Fruit fly (Drosophila melanogaster): ENCODE results near the gene CG32152.

Gene CG32152

dm6 chr3L:16159161-16160072 is 15.6 kb upstream of the CG32152 start:
- TF ChIP-seq woc (GFP tag; optimal IDR thresholded peaks at IDR 0.05): no peak
- TF ChIP-seq foxo (GFP tag; optimal IDR thresholded peaks at IDR 0.05): no peak
- no peak for TF ChIP-seq lola (GFP tag; optimal IDR thresholded peaks at IDR 0.05)
- no peak for TF ChIP-seq ey (GFP tag; optimal IDR thresholded peaks at IDR 0.05)
- TF ChIP-seq rgr (GFP tag; optimal IDR thresholded peaks at IDR 0.05): peak; percentile 72
- TF ChIP-seq dmrt93B (GFP tag; optimal IDR thresholded peaks at IDR 0.05): no peak
- TF ChIP-seq usp (GFP tag; optimal IDR thresholded peaks at IDR 0.05): no peak
- no peak for TF ChIP-seq pan (optimal IDR thresholded peaks at IDR 0.05)
- TF ChIP-seq Hnf4 (GFP tag; optimal IDR thresholded peaks at IDR 0.05): peak; percentile 57
- TF ChIP-seq Rel (GFP tag; optimal IDR thresholded peaks at IDR 0.05): no peak
- peak; percentile 64 for TF ChIP-seq Rel (tag; optimal IDR thresholded peaks at IDR 0.05)

dm6 chr3L:16158322-16158721 is 14.5 kb upstream of the CG32152 start:
- no peak for TF ChIP-seq usp (GFP tag; optimal IDR thresholded peaks at IDR 0.05)
- TF ChIP-seq Rel (GFP tag; optimal IDR thresholded peaks at IDR 0.05): no peak
- TF ChIP-seq Rel (tag; optimal IDR thresholded peaks at IDR 0.05): no peak
- no peak for TF ChIP-seq ey (GFP tag; optimal IDR thresholded peaks at IDR 0.05)
- no peak for TF ChIP-seq Dfd (GFP tag; optimal IDR thresholded peaks at IDR 0.05)
- TF ChIP-seq dmrt93B (GFP tag; optimal IDR thresholded peaks at IDR 0.05): no peak
- TF ChIP-seq Hr83 (GFP tag; optimal IDR thresholded peaks at IDR 0.05; ENCODE audit: poor library complexity, severe bottlenecking): no peak
- TF ChIP-seq dl (GFP tag; optimal IDR thresholded peaks at IDR 0.05; ENCODE audit: insufficient read depth in 1 of 2, partially characterized antibody in 2 of 2): no peak
- no peak for TF ChIP-seq tai (GFP tag; optimal IDR thresholded peaks at IDR 0.05)
- TF ChIP-seq rgr (GFP tag; optimal IDR thresholded peaks at IDR 0.05): no peak
- no peak for TF ChIP-seq Hr78 (GFP tag; optimal IDR thresholded peaks at IDR 0.05)
- no peak for TF ChIP-seq CG32264 (GFP tag; optimal IDR thresholded peaks at IDR 0.05)
- TF ChIP-seq dsf (GFP tag; optimal IDR thresholded peaks at IDR 0.05; ENCODE audit: borderline replicate concordance): no peak
- no peak for TF ChIP-seq foxo (GFP tag; optimal IDR thresholded peaks at IDR 0.05)
- TF ChIP-seq Dif (GFP tag; optimal IDR thresholded peaks at IDR 0.05; ENCODE audit: partially characterized antibody): no peak
- TF ChIP-seq h (GFP tag; optimal IDR thresholded peaks at IDR 0.05): no peak
- TF ChIP-seq Vsx2 (GFP tag; optimal IDR thresholded peaks at IDR 0.05; ENCODE audit: partially characterized antibody): no peak
- TF ChIP-seq GATAd (GFP tag; optimal IDR thresholded peaks at IDR 0.05): no peak
- no peak for TF ChIP-seq sage (GFP tag; optimal IDR thresholded peaks at IDR 0.05)
- TF ChIP-seq Jra (GFP tag; optimal IDR thresholded peaks at IDR 0.05): no peak
- TF ChIP-seq N (GFP tag; optimal IDR thresholded peaks at IDR 0.05): no peak

- no peak for TF ChIP-seq br (GFP tag; optimal IDR thresholded peaks at IDR 0.05)
- peak; percentile 20 for TF ChIP-seq ey (GFP tag; optimal IDR thresholded peaks at IDR 0.05)
- TF ChIP-seq sv (GFP tag; optimal IDR thresholded peaks at IDR 0.05): peak; percentile 20
- peak in 1 of 2 experiments; percentile 49 for TF ChIP-seq foxo (GFP tag; optimal IDR thresholded peaks at IDR 0.05)
- no peak for TF ChIP-seq CG32264 (GFP tag; optimal IDR thresholded peaks at IDR 0.05)
- TF ChIP-seq Hnf4 (GFP tag; optimal IDR thresholded peaks at IDR 0.05): peak; percentile 47
- TF ChIP-seq Jra (GFP tag; optimal IDR thresholded peaks at IDR 0.05): no peak
- TF ChIP-seq fru (GFP tag; optimal IDR thresholded peaks at IDR 0.05): peak; percentile 23
- TF ChIP-seq dsf (GFP tag; optimal IDR thresholded peaks at IDR 0.05; ENCODE audit: borderline replicate concordance): no peak
- peak; percentile 50 for TF ChIP-seq h (GFP tag; optimal IDR thresholded peaks at IDR 0.05)
- no peak for TF ChIP-seq Dif (GFP tag; optimal IDR thresholded peaks at IDR 0.05; ENCODE audit: partially characterized antibody)
- TF ChIP-seq OdsH (GFP tag; optimal IDR thresholded peaks at IDR 0.05): peak; percentile 15
- TF ChIP-seq tai (GFP tag; optimal IDR thresholded peaks at IDR 0.05): peak; percentile 52
- TF ChIP-seq GATAd (GFP tag; optimal IDR thresholded peaks at IDR 0.05): no peak
- TF ChIP-seq Dfd (GFP tag; optimal IDR thresholded peaks at IDR 0.05): peak; percentile 23
- no peak for TF ChIP-seq usp (GFP tag; optimal IDR thresholded peaks at IDR 0.05)
- TF ChIP-seq rgr (GFP tag; optimal IDR thresholded peaks at IDR 0.05): peak; percentile 19
- peak; percentile 12 for TF ChIP-seq woc (GFP tag; optimal IDR thresholded peaks at IDR 0.05)
- TF ChIP-seq N (GFP tag; optimal IDR thresholded peaks at IDR 0.05): no peak
Observed at dm6 chr3L:16157251-16158190, 13.7 kb upstream of the CG32152 start.

Data from whole organism, wandering third instar larva.